Worm (Caenorhabditis elegans) whole organism, L4/young adult: ENCODE measurements around the gene pept-2.

ENCODE experiments used
- dao-5 ChIP-seq: sonication (generic microtip); optimal IDR thresholded peaks from 2 replicates; lab custom pipeline; 2016; ENCODE audit warnings: missing genotype, missing genetic modification characterization, moderate library complexity, missing compliant biosample characterization
- him-1 ChIP-seq: sonication (generic microtip); optimal IDR thresholded peaks from 2 replicates; lab custom pipeline; 2016; ENCODE audit warnings: missing genotype, missing genetic modification reagents, missing genetic modification characterization, missing compliant biosample characterization

DNA sequence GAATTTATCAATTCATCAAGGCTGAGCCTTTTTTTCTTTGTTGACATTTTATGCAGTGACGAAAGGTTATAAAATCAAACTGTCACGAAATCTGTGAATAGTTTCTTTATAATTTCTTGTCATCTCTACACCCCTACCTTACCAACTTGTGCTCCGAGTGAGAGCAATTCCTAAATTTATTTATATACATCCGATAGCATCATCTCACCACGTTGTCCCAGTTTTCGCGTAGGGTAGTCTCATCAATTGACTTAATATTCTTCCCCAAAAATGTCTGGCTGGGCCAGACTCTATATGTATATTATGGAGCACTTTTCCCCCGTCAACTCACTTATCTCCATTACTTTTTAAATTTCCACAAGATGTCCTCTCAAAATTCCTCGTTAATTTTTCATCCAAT lies 34.9 kb downstream of the pept-2 start:
- TF ChIP-seq him-1 (tag; lab: Kevin White, UChicago): no peak
- no peak for TF ChIP-seq dao-5
